Fruit fly (Drosophila melanogaster) whole organism, embryonic: Measurements from ENCODE around the gene CG31805.
A peak's percentile ranks its signal among the peaks of the same experiment; 100 is the strongest.

Source experiments
- Bdp1 ChIP-seq: fragments of 200-800 bp; sonication (Bioruptor generic); optimal IDR thresholded peaks from 3 replicates; lab custom pipeline; 2016; ENCODE audit warnings: missing biosample characterization, missing genetic modification characterization
- Bgb ChIP-seq: fragments of 200-800 bp; sonication (Bioruptor generic); IDR thresholded peaks from 2 replicates; pipeline ENCODE4 v1.3.6; 2022; ENCODE audit warnings: missing biosample characterization, missing genetic modification characterization; ENCODE audit not compliant: partially characterized antibody
- CG10543 ChIP-seq: fragments of 200-800 bp; sonication (Bioruptor generic); optimal IDR thresholded peaks from 3 replicates; lab custom pipeline; 2017; ENCODE audit warnings: missing biosample characterization, mild to moderate bottlenecking, missing genetic modification characterization, moderate library complexity
- CG12744 ChIP-seq: fragments of 200-800 bp; sonication (Bioruptor generic); optimal IDR thresholded peaks from 2 replicates; lab custom pipeline; 2016; ENCODE audit warnings: missing biosample characterization, missing genetic modification characterization
- CG14710 ChIP-seq: fragments of 200-800 bp; sonication (Bioruptor generic); optimal IDR thresholded peaks from 3 replicates; lab custom pipeline; 2019; ENCODE audit warnings: missing biosample characterization, mild to moderate bottlenecking, missing genetic modification characterization, moderate library complexity
- CG15514 ChIP-seq: fragments of 200-800 bp; sonication (Bioruptor generic); optimal IDR thresholded peaks from 3 replicates; lab custom pipeline; 2017; ENCODE audit warnings: missing biosample characterization, missing genetic modification characterization, mild to moderate bottlenecking, moderate library complexity, missing genetic modification reagents
- CG17361 ChIP-seq: fragments of 200-800 bp; sonication (Bioruptor generic); IDR thresholded peaks from 3 replicates; pipeline ENCODE4 v1.3.6; 2022; ENCODE audit warnings: missing biosample characterization, missing genetic modification characterization
- CG1792 ChIP-seq: fragments of 200-800 bp; sonication (Bioruptor generic); optimal IDR thresholded peaks from 2 replicates; lab custom pipeline; 2016; ENCODE audit warnings: missing biosample characterization, missing genetic modification characterization
- CG2129 ChIP-seq: fragments of 200-800 bp; sonication (Bioruptor generic); IDR thresholded peaks from 2 replicates; pipeline ENCODE4 v1.3.6; 2022; ENCODE audit warnings: missing biosample characterization, missing genetic modification characterization; ENCODE audit not compliant: partially characterized antibody
- CG2875 ChIP-seq: fragments of 200-800 bp; sonication (Bioruptor generic); optimal IDR thresholded peaks from 2 replicates; lab custom pipeline; 2017; ENCODE audit warnings: missing biosample characterization, mild to moderate bottlenecking, missing genetic modification characterization, missing genetic modification reagents
- CG3163 ChIP-seq: fragments of 200-800 bp; sonication (Bioruptor generic); optimal IDR thresholded peaks from 3 replicates; lab custom pipeline; 2016; ENCODE audit warnings: missing biosample characterization, missing genetic modification characterization
- CG3281 ChIP-seq: fragments of 200-800 bp; sonication (Bioruptor generic); optimal IDR thresholded peaks from 3 replicates; lab custom pipeline; 2017; ENCODE audit warnings: missing biosample characterization, mild to moderate bottlenecking, missing genetic modification characterization
- CG3995 ChIP-seq: fragments of 200-800 bp; sonication (Bioruptor generic); optimal IDR thresholded peaks from 3 replicates; lab custom pipeline; 2016; ENCODE audit warnings: missing biosample characterization, missing genetic modification characterization
- CG6683 ChIP-seq: fragments of 200-800 bp; sonication (Bioruptor generic); optimal IDR thresholded peaks from 2 replicates; lab custom pipeline; 2017; ENCODE audit warnings: missing biosample characterization, mild to moderate bottlenecking, missing genetic modification characterization, missing genetic modification reagents
- CG6689 ChIP-seq: fragments of 200-800 bp; sonication (Bioruptor generic); IDR thresholded peaks from 2 replicates; pipeline ENCODE4 v1.3.6; 2022; ENCODE audit warnings: missing biosample characterization, missing genetic modification characterization
- Dbx ChIP-seq: fragments of 200-800 bp; sonication (Bioruptor generic); IDR thresholded peaks from 3 replicates; pipeline ENCODE4 v1.3.6; 2022; ENCODE audit warnings: missing biosample characterization, missing genetic modification characterization
- Deaf1 ChIP-seq: fragments of 200-800 bp; optimal IDR thresholded peaks from 3 replicates; lab custom pipeline; 2019; ENCODE audit warnings: missing biosample characterization, mild to moderate bottlenecking, missing genetic modification characterization, moderate library complexity
- Dip2 ChIP-seq: fragments of 200-800 bp; sonication (Bioruptor generic); IDR thresholded peaks from 2 replicates; pipeline ENCODE4 v1.3.6; 2022; ENCODE audit warnings: missing biosample characterization, missing genetic modification characterization
- Ets65A ChIP-seq: fragments of 200-800 bp; sonication (Bioruptor generic); peaks from one replicate; lab custom pipeline; 2016; ENCODE audit warnings: missing biosample characterization, missing genetic modification characterization
- H2.0 ChIP-seq: fragments of 200-800 bp; sonication (Bioruptor generic); IDR thresholded peaks from 2 replicates; pipeline ENCODE4 v1.3.6; 2022; ENCODE audit warnings: missing biosample characterization, missing genetic modification characterization
- HmgZ ChIP-seq: fragments of 200-800 bp; sonication (Bioruptor generic); optimal IDR thresholded peaks from 2 replicates; lab custom pipeline; 2018; ENCODE audit warnings: missing biosample characterization, mild to moderate bottlenecking, missing genetic modification characterization
- Hmr ChIP-seq: fragments of 200-800 bp; sonication (Bioruptor generic); optimal IDR thresholded peaks from 3 replicates; lab custom pipeline; 2017; ENCODE audit warnings: mild to moderate bottlenecking, missing biosample characterization, missing genetic modification reagents, missing genetic modification characterization
- Lpt ChIP-seq: fragments of >200 bp; optimal IDR thresholded peaks from 2 replicates; lab custom pipeline; 2018; ENCODE audit warnings: missing biosample characterization, missing genetic modification characterization
- Med ChIP-seq: fragments of 200-800 bp; sonication (Bioruptor generic); peaks from one replicate; lab custom pipeline; 2016; ENCODE audit warnings: missing biosample characterization, missing genetic modification characterization, mild to moderate bottlenecking, inconsistent platforms, moderate library complexity
- Neu2 ChIP-seq: fragments of 200-800 bp; sonication (Bioruptor generic); optimal IDR thresholded peaks from 3 replicates; lab custom pipeline; 2016; ENCODE audit warnings: missing biosample characterization, missing genetic modification characterization, borderline replicate concordance
- Sry-β ChIP-seq: fragments of 200-800 bp; sonication (Bioruptor generic); optimal IDR thresholded peaks from 2 replicates; lab custom pipeline; 2018; ENCODE audit warnings: missing biosample characterization, mild to moderate bottlenecking, missing genetic modification characterization, moderate library complexity
- abd-A ChIP-seq: fragments of 200-800 bp; sonication (Bioruptor generic); optimal IDR thresholded peaks from 3 replicates; lab custom pipeline; 2019; ENCODE audit warnings: missing biosample characterization, mild to moderate bottlenecking, missing genetic modification characterization, moderate library complexity
- ara ChIP-seq: fragments of 200-800 bp; sonication (Bioruptor generic); IDR thresholded peaks from 2 replicates; pipeline ENCODE4 v1.3.6; 2022; ENCODE audit warnings: missing biosample characterization, missing genetic modification characterization
- ash1 ChIP-seq: fragments of 200-800 bp; sonication (Bioruptor generic); optimal IDR thresholded peaks from 2 replicates; lab custom pipeline; 2018; ENCODE audit warnings: missing biosample characterization, mild to moderate bottlenecking, missing genetic modification characterization
- bsh ChIP-seq, 2 experiments: fragments of 200-800 bp; sonication (Bioruptor generic); optimal IDR thresholded peaks; 2 replicates each; lab custom pipeline; 2017 to 2018; ENCODE audit warnings: mild to moderate bottlenecking in 2 of 2, missing biosample characterization in 2 of 2, missing genetic modification characterization in 2 of 2, moderate library complexity in 1 of 2
- chinmo ChIP-seq: fragments of 200-800 bp; sonication (Bioruptor generic); IDR thresholded peaks from 4 replicates; pipeline ENCODE4 v1.3.6; 2022; ENCODE audit warnings: missing biosample characterization, missing genetic modification characterization; ENCODE audit not compliant: partially characterized antibody
- corto ChIP-seq: fragments of 200-800 bp; sonication (Bioruptor generic); optimal IDR thresholded peaks from 2 replicates; lab custom pipeline; 2016; ENCODE audit warnings: missing biosample characterization, mild to moderate bottlenecking, missing genetic modification characterization, moderate library complexity
- crol ChIP-seq: fragments of 200-800 bp; sonication (Bioruptor generic); IDR thresholded peaks from 2 replicates; pipeline ENCODE4 v1.3.6; 2022; ENCODE audit warnings: missing biosample characterization, missing genetic modification characterization
- dati ChIP-seq: fragments of 200-800 bp; sonication (Bioruptor generic); IDR thresholded peaks from 2 replicates; pipeline ENCODE4 v1.3.6; 2022; ENCODE audit warnings: missing biosample characterization, missing genetic modification characterization
- dimm ChIP-seq: fragments of 200-800 bp; sonication (Bioruptor generic); IDR thresholded peaks from 2 replicates; pipeline ENCODE4 v1.3.6; 2022; ENCODE audit warnings: missing biosample characterization, missing genetic modification characterization
- esg ChIP-seq: fragments of 200-800 bp; sonication (Bioruptor generic); conservative IDR thresholded peaks from 2 replicates; pipeline ENCODE4 v1.3.6; 2022; ENCODE audit warnings: missing biosample characterization, missing genetic modification characterization
- exex ChIP-seq: fragments of 200-800 bp; sonication (Bioruptor generic); optimal IDR thresholded peaks from 4 replicates; lab custom pipeline; 2018; ENCODE audit warnings: missing biosample characterization, mild to moderate bottlenecking, missing genetic modification characterization, moderate library complexity
- grn ChIP-seq: fragments of 200-800 bp; sonication (Bioruptor generic); optimal IDR thresholded peaks from 3 replicates; lab custom pipeline; 2017; ENCODE audit warnings: missing biosample characterization, missing genetic modification characterization
- hb ChIP-seq: fragments of 200-800 bp; sonication (Bioruptor generic); IDR thresholded peaks from 3 replicates; pipeline ENCODE4 v1.3.6; 2022; ENCODE audit warnings: missing biosample characterization, missing genetic modification characterization; ENCODE audit not compliant: partially characterized antibody
- hkb ChIP-seq, 2 experiments: fragments of 200-800 bp in 1 of 2; fragments of >200 bp in 1 of 2; sonication (Bioruptor generic) in 1 of 2; IDR thresholded peaks in 1 of 2; optimal IDR thresholded peaks in 1 of 2; 2 replicates each; pipeline versions ENCODE4 v1.3.6 to Lab custom; 2017 to 2022; ENCODE audit warnings: missing biosample characterization in 1 of 2, missing genetic modification characterization in 1 of 2
- insv ChIP-seq, 2 experiments: fragments of 200-800 bp; sonication (Bioruptor generic); optimal IDR thresholded peaks; 3 replicates each; lab custom pipeline; 2016 to 2018; ENCODE audit warnings: missing biosample characterization in 2 of 2, missing genetic modification characterization in 2 of 2
- kah ChIP-seq: fragments of 200-800 bp; sonication (Bioruptor generic); optimal IDR thresholded peaks from 2 replicates; lab custom pipeline; 2018; ENCODE audit warnings: missing biosample characterization, mild to moderate bottlenecking, missing genetic modification characterization
- lab ChIP-seq: fragments of 200-800 bp; sonication (Bioruptor generic); optimal IDR thresholded peaks from 3 replicates; lab custom pipeline; 2017; ENCODE audit warnings: missing biosample characterization, missing genetic modification characterization, mild to moderate bottlenecking, moderate library complexity, missing genetic modification reagents
- mirr ChIP-seq: fragments of 200-800 bp; sonication (Bioruptor generic); optimal IDR thresholded peaks from 3 replicates; lab custom pipeline; 2018; ENCODE audit warnings: missing biosample characterization, mild to moderate bottlenecking, missing genetic modification characterization
- nerfin-1 ChIP-seq: fragments of 200-800 bp; sonication (Bioruptor generic); optimal IDR thresholded peaks from 3 replicates; lab custom pipeline; 2019; ENCODE audit warnings: missing biosample characterization, mild to moderate bottlenecking, missing genetic modification characterization, moderate library complexity
- odd ChIP-seq: fragments of 200-800 bp; sonication (Bioruptor generic); optimal IDR thresholded peaks from 2 replicates; lab custom pipeline; 2017; ENCODE audit warnings: missing biosample characterization, mild to moderate bottlenecking, missing genetic modification characterization
- salm ChIP-seq: fragments of 200-800 bp; sonication (Bioruptor generic); optimal IDR thresholded peaks from 2 replicates; lab custom pipeline; 2018; ENCODE audit warnings: missing biosample characterization, mild to moderate bottlenecking, missing genetic modification characterization
- so ChIP-seq: fragments of 200-800 bp; sonication (Bioruptor generic); IDR thresholded peaks from 3 replicates; pipeline ENCODE4 v1.3.6; 2022; ENCODE audit warnings: missing biosample characterization, missing genetic modification characterization
- wek ChIP-seq: fragments of 200-800 bp; sonication (Bioruptor generic); optimal IDR thresholded peaks from 3 replicates; lab custom pipeline; 2018; ENCODE audit warnings: missing biosample characterization, mild to moderate bottlenecking, missing genetic modification characterization, moderate library complexity

CG31805 gene

dm6 chr2L:16886459-16886858 is 13.8 kb downstream of the CG31805 start (continued):
- TF ChIP-seq insv (GFP tag; optimal IDR thresholded peaks at IDR 0.05; lab: Kevin White, UChicago) (no peak), crol (no peak), Dip2 (GFP tag; lab: Robert Waterston, UW) (no peak), dati (no peak), HmgZ (tag; lab: Kevin White, UChicago) (no peak), Med (GFP tag; lab: Kevin White, UChicago) (peak; percentile 65), mirr (GFP tag; lab: Kevin White, UChicago) (peak; percentile 18), Bdp1 (no peak), CG3163 (GFP tag; lab: Kevin White, UChicago) (no peak), exex (tag; lab: Kevin White, UChicago) (peak; percentile 33), so (GFP tag; lab: Robert Waterston, UW) (0 out of 3 replicates have a peak, but pooled peaks have one; percentile 6), chinmo (GFP tag; lab: Robert Waterston, UW) (peak; percentile 93), kah (GFP tag; lab: Kevin White, UChicago) (no peak), CG14710 (tag; lab: Kevin White, UChicago) (no peak), Deaf1 (tag; lab: Kevin White, UChicago) (peak; percentile 22), grn (no peak), dimm (no peak), CG3281 (GFP tag; lab: Kevin White, UChicago) (no peak), CG6689 (GFP tag; lab: Robert Waterston, UW) (no peak), nerfin-1 (tag; lab: Kevin White, UChicago) (no peak), Bgb (GFP tag; lab: Robert Waterston, UW) (peak; percentile 37; the same call in 1 of the 2 replicates), abd-A (tag; lab: Kevin White, UChicago) (peak; percentile 21), CG10543 (GFP tag; lab: Kevin White, UChicago) (peak; percentile 47), lab (GFP tag; lab: Kevin White, UChicago) (peak; percentile 15)
- TF ChIP-seq, all 482 proteins: peak for 26

DNA sequence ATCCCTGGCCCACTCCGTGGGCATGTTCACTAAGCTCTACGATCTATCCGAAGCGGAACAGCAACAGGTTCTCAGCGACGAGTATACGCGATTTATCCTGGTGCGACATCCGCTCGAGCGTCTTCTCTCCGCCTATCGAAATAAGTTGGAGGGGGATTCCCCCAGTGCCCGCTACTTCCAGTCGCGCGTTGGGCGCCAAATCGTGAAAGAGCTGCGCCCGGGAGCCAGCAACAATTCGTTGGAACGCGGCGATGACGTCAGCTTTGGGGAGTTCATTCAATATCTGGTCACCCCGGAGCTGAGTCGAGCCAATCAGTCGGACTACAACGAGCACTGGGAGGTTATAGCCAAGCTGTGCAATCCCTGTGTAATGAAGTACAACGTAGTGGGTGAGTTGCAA is 14.9 kb downstream of the CG31805 start:
- TF ChIP-seq CG3163 (GFP tag; lab: Kevin White, UChicago), result no peak
- no peak for TF ChIP-seq CG15514 (GFP tag; lab: Kevin White, UChicago)
- TF ChIP-seq H2.0 (GFP tag; lab: Robert Waterston, UW), result no peak
- TF ChIP-seq ara (GFP tag; lab: Robert Waterston, UW), result no peak
- TF ChIP-seq odd (GFP tag; lab: Kevin White, UChicago), result no peak
- TF ChIP-seq Ets65A (GFP tag; lab: Kevin White, UChicago), result peak; percentile 31
- TF ChIP-seq CG2129, result no peak
- TF ChIP-seq Neu2 (GFP tag; lab: Kevin White, UChicago), result no peak
- TF ChIP-seq CG10543 (GFP tag; lab: Kevin White, UChicago), result no peak
- 0 out of 3 replicates have a peak, but pooled peaks have one; percentile 11 for TF ChIP-seq Dbx
- TF ChIP-seq Sry-β (GFP tag; lab: Kevin White, UChicago), result no peak
- no peak for TF ChIP-seq wek (GFP tag; lab: Kevin White, UChicago)
- TF ChIP-seq corto, result no peak
- peak; percentile 50 for TF ChIP-seq Med (GFP tag; lab: Kevin White, UChicago)
- no peak for TF ChIP-seq esg (GFP tag; lab: Robert Waterston, UW)
- no peak for TF ChIP-seq Lpt (GFP tag; lab: Kevin White, UChicago)
- no peak for TF ChIP-seq CG12744 (GFP tag; lab: Kevin White, UChicago)
- no peak for TF ChIP-seq salm (tag; lab: Kevin White, UChicago)
- TF ChIP-seq CG17361 (GFP tag; lab: Robert Waterston, UW), result 0 out of 3 replicates have a peak, but pooled peaks have one; percentile 20
- no peak for TF ChIP-seq CG2875 (GFP tag; lab: Kevin White, UChicago)
- no peak for TF ChIP-seq CG3995 (GFP tag; lab: Kevin White, UChicago)
- TF ChIP-seq bsh (GFP tag; optimal IDR thresholded peaks at IDR 0.05; lab: Kevin White, UChicago), result no peak
- 0 out of 3 replicates have a peak, but pooled peaks have one; percentile 10 for TF ChIP-seq hb (GFP tag; lab: Robert Waterston, UW)
- no peak for TF ChIP-seq hkb (optimal IDR thresholded peaks at IDR 0.05; lab: Kevin White, UChicago)
- no peak for TF ChIP-seq hkb (GFP tag; IDR thresholded peaks at IDR 0.05; lab: Robert Waterston, UW)
- no peak for TF ChIP-seq ash1 (GFP tag; lab: Kevin White, UChicago)
- TF ChIP-seq CG6683, result no peak
- no peak for TF ChIP-seq CG1792 (GFP tag; lab: Kevin White, UChicago)
- TF ChIP-seq Hmr (GFP tag; lab: Kevin White, UChicago), result no peak
